Worm (Caenorhabditis elegans) whole organism, mixed stage, embryonic: ENCODE data around the gene acr-24.
A peak's percentile ranks its signal among the peaks of the same experiment; 100 is the strongest.

Experiments used
- M03D4.4 ChIP-seq: sonication (generic microtip); optimal IDR thresholded peaks from 2 replicates; lab custom pipeline; 2017; ENCODE audit warnings: mild to moderate bottlenecking, missing genetic modification characterization, missing compliant biosample characterization
- bed-3 ChIP-seq: fragments of 200-800 bp; sonication (Bioruptor generic); optimal IDR thresholded peaks from 3 replicates; lab custom pipeline; 2018; ENCODE audit warnings: mild to moderate bottlenecking, missing genetic modification characterization, moderate library complexity, missing compliant biosample characterization
- ceh-43 ChIP-seq: fragments of 200-800 bp; sonication (Bioruptor generic); optimal IDR thresholded peaks from 2 replicates; lab custom pipeline; 2018; ENCODE audit warnings: mild to moderate bottlenecking, missing genetic modification characterization, moderate library complexity, missing compliant biosample characterization
- ceh-83 ChIP-seq: fragments of 200-800 bp; sonication (Bioruptor generic); optimal IDR thresholded peaks from 2 replicates; lab custom pipeline; 2018; ENCODE audit warnings: mild to moderate bottlenecking, missing genetic modification characterization, missing compliant biosample characterization
- ces-1 ChIP-seq: fragments of 150-350 bp; optimal IDR thresholded peaks from 2 replicates; lab custom pipeline; 2014; ENCODE audit warnings: missing biosample characterization, missing genetic modification reagents, missing genetic modification characterization
- cnd-1 ChIP-seq: fragments of 200-800 bp; sonication (Bioruptor generic); optimal IDR thresholded peaks from 2 replicates; lab custom pipeline; 2018; ENCODE audit warnings: mild to moderate bottlenecking, missing genetic modification characterization, missing compliant biosample characterization
- elt-3 ChIP-seq: fragments of 150-350 bp; optimal IDR thresholded peaks from 2 replicates; lab custom pipeline; 2014; ENCODE audit warnings: missing biosample characterization, missing genetic modification characterization
- ham-2 ChIP-seq: fragments of 200-800 bp; sonication (Bioruptor generic); optimal IDR thresholded peaks from 2 replicates; lab custom pipeline; 2018; ENCODE audit warnings: mild to moderate bottlenecking, missing genetic modification characterization, missing compliant biosample characterization
- hlh-1 ChIP-seq: fragments of 150-350 bp; optimal IDR thresholded peaks from 2 replicates; lab custom pipeline; 2014; ENCODE audit warnings: missing biosample characterization, missing genetic modification reagents, missing genetic modification characterization
- lin-13 ChIP-seq: fragments of 150-350 bp; optimal IDR thresholded peaks from 2 replicates; lab custom pipeline; 2014; ENCODE audit warnings: missing biosample characterization, missing genetic modification characterization
- lin-32 ChIP-seq: fragments of 200-800 bp; sonication (Bioruptor generic); optimal IDR thresholded peaks from 2 replicates; lab custom pipeline; 2018; ENCODE audit warnings: mild to moderate bottlenecking, missing genetic modification characterization, missing compliant biosample characterization
- lsy-2 ChIP-seq: fragments of 150-350 bp; optimal IDR thresholded peaks from 2 replicates; lab custom pipeline; 2014; ENCODE audit warnings: missing biosample characterization, missing genetic modification characterization
- mab-5 ChIP-seq: fragments of 150-350 bp; optimal IDR thresholded peaks from 2 replicates; lab custom pipeline; 2014; ENCODE audit warnings: missing biosample characterization, missing genetic modification characterization
- mep-1 ChIP-seq: fragments of 150-350 bp; optimal IDR thresholded peaks from 2 replicates; lab custom pipeline; 2017; ENCODE audit warnings: missing biosample characterization, missing genetic modification reagents, missing genetic modification characterization, inconsistent platforms
- mls-2 ChIP-seq: sonication (generic microtip); optimal IDR thresholded peaks from 2 replicates; lab custom pipeline; 2016; ENCODE audit warnings: mild to moderate bottlenecking, missing genetic modification characterization, moderate library complexity, missing compliant biosample characterization
- nhr-2 ChIP-seq: fragments of 150-350 bp; optimal IDR thresholded peaks from 2 replicates; lab custom pipeline; 2014; ENCODE audit warnings: missing biosample characterization, missing genetic modification characterization
- nhr-237 ChIP-seq: fragments of 150-350 bp; optimal IDR thresholded peaks from 2 replicates; lab custom pipeline; 2014; ENCODE audit warnings: missing biosample characterization, missing genetic modification characterization
- nhr-76 ChIP-seq: sonication (generic microtip); optimal IDR thresholded peaks from 2 replicates; lab custom pipeline; 2017; ENCODE audit warnings: missing biosample characterization, missing genetic modification characterization
- sem-2 ChIP-seq: fragments of 200-800 bp; sonication (Bioruptor generic); optimal IDR thresholded peaks from 2 replicates; lab custom pipeline; 2018; ENCODE audit warnings: mild to moderate bottlenecking, missing genetic modification characterization, missing compliant biosample characterization
- snpc-4 ChIP-seq: fragments of 150-350 bp; optimal IDR thresholded peaks from 2 replicates; lab custom pipeline; 2014; ENCODE audit warnings: missing biosample characterization, missing genetic modification characterization
- sptf-1 ChIP-seq: sonication (generic microtip); optimal IDR thresholded peaks from 2 replicates; lab custom pipeline; 2017; ENCODE audit warnings: mild to moderate bottlenecking, missing genetic modification characterization, moderate library complexity, missing compliant biosample characterization
- tbx-8 ChIP-seq: fragments of 200-800 bp; sonication (Bioruptor generic); optimal IDR thresholded peaks from 2 replicates; lab custom pipeline; 2018; ENCODE audit warnings: mild to moderate bottlenecking, missing genetic modification characterization, moderate library complexity, missing compliant biosample characterization
- unc-120 ChIP-seq: sonication (generic microtip); optimal IDR thresholded peaks from 2 replicates; lab custom pipeline; 2017; ENCODE audit warnings: missing genetic modification characterization, missing compliant biosample characterization; ENCODE audit not compliant: poor library complexity, severe bottlenecking
- unc-62 ChIP-seq: fragments of 150-350 bp; optimal IDR thresholded peaks from 2 replicates; lab custom pipeline; 2014; ENCODE audit warnings: missing biosample characterization, missing genetic modification reagents, missing genetic modification characterization
- zip-8 ChIP-seq: fragments of 150-350 bp; optimal IDR thresholded peaks from 2 replicates; lab custom pipeline; 2014; ENCODE audit warnings: missing biosample characterization, missing genetic modification characterization
- ztf-11 ChIP-seq: fragments of 150-350 bp; optimal IDR thresholded peaks from 2 replicates; lab custom pipeline; 2014; ENCODE audit warnings: missing biosample characterization, missing genetic modification characterization

acr-24 gene

ce11 chrIV:15526477-15526876 is 29.1 kb downstream of the acr-24 start:
- TF ChIP-seq ham-2 (GFP tag; lab: Kevin White, UChicago) (no peak), ces-1 (GFP tag; lab: Kevin White, UChicago) (peak; percentile 7)

DNA sequence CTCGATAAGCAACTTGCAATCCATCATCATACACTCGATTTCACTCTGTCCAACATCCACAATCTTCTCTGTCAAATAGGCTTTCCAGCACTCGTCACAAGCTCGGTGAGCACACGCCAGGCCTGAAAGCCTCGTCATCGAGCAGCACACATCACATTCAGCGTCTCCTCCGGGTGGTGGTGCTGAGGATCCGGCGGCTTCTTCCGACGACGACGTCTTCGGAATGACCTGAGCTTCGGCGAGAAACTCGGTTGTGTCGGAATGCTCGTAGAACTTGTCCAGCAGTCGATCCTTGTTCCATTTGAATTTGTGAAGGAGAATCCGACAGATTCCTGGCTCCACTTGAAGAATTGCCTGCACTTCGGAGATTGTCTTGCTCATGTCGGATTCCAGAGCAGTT is 29.9 kb downstream of the acr-24 start:
- no peak for TF ChIP-seq mls-2 (tag; lab: Kevin White, UChicago)
- no peak for TF ChIP-seq cnd-1 (tag; lab: Kevin White, UChicago)
- TF ChIP-seq sptf-1 (tag; lab: Kevin White, UChicago), result no peak
- TF ChIP-seq mab-5 (tag; lab: Kevin White, UChicago), result no peak
- TF ChIP-seq mep-1 (tag; lab: Kevin White, UChicago), result no peak
- no peak for TF ChIP-seq lin-32 (GFP tag; lab: Kevin White, UChicago)
- TF ChIP-seq bed-3 (GFP tag; lab: Kevin White, UChicago), result no peak
- no peak for TF ChIP-seq nhr-76 (tag; lab: Kevin White, UChicago)
- no peak for TF ChIP-seq zip-8 (tag; lab: Kevin White, UChicago)
- no peak for TF ChIP-seq M03D4.4 (tag; lab: Kevin White, UChicago)
- TF ChIP-seq tbx-8 (GFP tag; lab: Kevin White, UChicago), result no peak
- TF ChIP-seq ceh-43 (GFP tag; lab: Kevin White, UChicago), result no peak
- TF ChIP-seq nhr-2 (tag; lab: Kevin White, UChicago), result no peak
- TF ChIP-seq ces-1 (GFP tag; lab: Kevin White, UChicago), result no peak
- TF ChIP-seq elt-3 (tag; lab: Kevin White, UChicago), result no peak

- TF ChIP-seq ces-1 (GFP tag; lab: Kevin White, UChicago), result peak; percentile 7
- no peak for TF ChIP-seq snpc-4 (tag; lab: Kevin White, UChicago)
- no peak for TF ChIP-seq mep-1 (tag; lab: Kevin White, UChicago)
- TF ChIP-seq ceh-43 (GFP tag; lab: Kevin White, UChicago), result no peak
- TF ChIP-seq, all 35 proteins: peak for 1
Observed at ce11 chrIV:15528234-15528633, 30.9 kb downstream of the acr-24 start, which contains the start of gene ari-1.4. ari-1.4 (minus strand) TSS chrIV:15528528.

ce11 chrIV:15528826-15529225 is 31.5 kb downstream of the acr-24 start:
- peak; percentile 86 for TF ChIP-seq lsy-2 (tag; lab: Kevin White, UChicago)

DNA sequence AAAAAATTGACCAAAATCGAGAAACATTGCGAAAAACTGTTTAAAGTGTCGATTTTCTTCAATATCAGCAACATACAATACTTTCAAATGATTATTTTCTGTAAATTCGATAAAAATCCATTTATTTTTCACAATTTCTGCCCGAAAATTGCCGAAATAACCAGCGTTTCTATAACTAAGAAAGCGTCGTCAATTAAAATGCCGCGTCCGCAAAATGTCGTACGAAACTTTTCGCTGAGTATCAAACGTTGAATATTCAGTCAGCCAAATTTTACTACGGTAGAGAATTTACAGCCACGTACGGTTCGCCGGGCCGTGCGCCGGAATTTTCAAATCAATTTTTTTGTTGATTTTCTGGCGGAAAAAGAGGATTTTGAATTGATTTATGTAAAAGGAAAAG is 33.1 kb downstream of the acr-24 start:
- TF ChIP-seq lsy-2 (tag; lab: Kevin White, UChicago), result peak; percentile 57

ce11 chrIV:15537338-15537737 is 40.0 kb downstream of the acr-24 start:
- TF ChIP-seq ceh-43 (GFP tag; lab: Kevin White, UChicago) (no peak), unc-62 (GFP tag; lab: Kevin White, UChicago) (no peak), ztf-11 (tag; lab: Kevin White, UChicago) (no peak), sem-2 (GFP tag; lab: Kevin White, UChicago) (no peak), ham-2 (GFP tag; lab: Kevin White, UChicago) (no peak), lin-13 (no peak), hlh-1 (tag; lab: Kevin White, UChicago) (no peak), unc-120 (tag; lab: Kevin White, UChicago) (no peak), tbx-8 (GFP tag; lab: Kevin White, UChicago) (no peak), M03D4.4 (tag; lab: Kevin White, UChicago) (no peak)

- TF ChIP-seq lin-13 (no peak), sptf-1 (tag; lab: Kevin White, UChicago) (no peak), ceh-83 (no peak), lsy-2 (tag; lab: Kevin White, UChicago) (no peak), mls-2 (tag; lab: Kevin White, UChicago) (no peak), nhr-237 (tag; lab: Kevin White, UChicago) (no peak), lin-32 (GFP tag; lab: Kevin White, UChicago) (no peak)
Observed at ce11 chrIV:15539447-15539994, 42.2 kb downstream of the acr-24 start, which contains the start of gene Y73F8A.35. Y73F8A.35 (minus strand) TSS chrIV:15539944.
